Worm (Caenorhabditis elegans) whole organism, L1 larva: ENCODE measurements around the gene algn-3.

ENCODE experiments used
- F16B12.6 ChIP-seq: fragments of 150-350 bp; optimal IDR thresholded peaks from 2 replicates; lab custom pipeline; 2014; ENCODE audit warnings: missing biosample characterization, missing genetic modification characterization
- Y116A8C.19 ChIP-seq: sonication (generic microtip); optimal IDR thresholded peaks from 2 replicates; lab custom pipeline; 2016; ENCODE audit warnings: missing compliant biosample characterization, missing genetic modification characterization, borderline replicate concordance
- ceh-63 ChIP-seq: fragments of 200-800 bp; sonication (Bioruptor generic); optimal IDR thresholded peaks from 2 replicates; lab custom pipeline; 2018; ENCODE audit warnings: mild to moderate bottlenecking, missing genetic modification characterization, missing compliant biosample characterization
- ceh-8 ChIP-seq: fragments of 200-800 bp; sonication (Bioruptor generic); optimal IDR thresholded peaks from 2 replicates; lab custom pipeline; 2018; ENCODE audit warnings: mild to moderate bottlenecking, missing genetic modification characterization, moderate library complexity, missing compliant biosample characterization
- ceh-82 ChIP-seq, 3 experiments: fragments of 150-350 bp in 1 of 3; sonication (generic microtip) in 2 of 3; optimal IDR thresholded peaks; 2 replicates each; lab custom pipeline; 2014 to 2017; ENCODE audit warnings: missing biosample characterization in 3 of 3, missing genetic modification characterization in 3 of 3
- ceh-88 ChIP-seq: fragments of 200-800 bp; sonication (Bioruptor generic); IDR thresholded peaks from 2 replicates; pipeline ENCODE4 v1.3.6; 2022; ENCODE audit warnings: missing genetic modification characterization, missing compliant biosample characterization
- ceh-90 ChIP-seq: sonication (generic microtip); optimal IDR thresholded peaks from 2 replicates; lab custom pipeline; 2016; ENCODE audit warnings: missing genetic modification characterization, missing compliant biosample characterization
- dpl-1 ChIP-seq, 3 experiments: fragments of 150-350 bp in 2 of 3; sonication (generic microtip) in 1 of 3; optimal IDR thresholded peaks; 2 replicates each; lab custom pipeline; 2014 to 2017; ENCODE audit warnings: missing biosample characterization in 3 of 3, missing genetic modification characterization in 3 of 3, missing genetic modification reagents in 3 of 3
- dsc-1 ChIP-seq: sonication (generic microtip); optimal IDR thresholded peaks from 2 replicates; lab custom pipeline; 2016; ENCODE audit warnings: mild to moderate bottlenecking, missing genetic modification characterization, missing compliant biosample characterization
- efl-1 ChIP-seq, 4 experiments: fragments of 150-350 bp; optimal IDR thresholded peaks in 3 of 4; peaks in 1 of 4; 1 replicate in 1 of 4; 2 replicates in 3 of 4; lab custom pipeline; 2014; ENCODE audit warnings: missing biosample characterization in 2 of 4, missing genetic modification characterization in 2 of 4, missing genetic modification reagents in 2 of 4
- egl-27 ChIP-seq, 2 experiments: fragments of 150-350 bp in 1 of 2; sonication (generic microtip); optimal IDR thresholded peaks; 3 replicates each; lab custom pipeline; 2017 to 2018; ENCODE audit warnings: missing biosample characterization in 2 of 2, missing genetic modification characterization in 2 of 2, missing genetic modification reagents in 2 of 2
- ets-5 ChIP-seq: fragments of 200-800 bp; sonication (Bioruptor generic); IDR thresholded peaks from 2 replicates; pipeline ENCODE4 v1.3.6; 2022; ENCODE audit warnings: missing genetic modification characterization, missing compliant biosample characterization
- fkh-8 ChIP-seq: sonication (generic microtip); optimal IDR thresholded peaks from 2 replicates; lab custom pipeline; 2016; ENCODE audit warnings: mild to moderate bottlenecking, missing genetic modification characterization, missing compliant biosample characterization
- grh-1 ChIP-seq: fragments of 200-800 bp; sonication (Bioruptor generic); IDR thresholded peaks from 2 replicates; pipeline ENCODE4 v1.3.6; 2022; ENCODE audit warnings: missing genetic modification reagents, missing genetic modification characterization, missing compliant biosample characterization
- hlh-4 ChIP-seq: sonication (generic microtip); optimal IDR thresholded peaks from 2 replicates; lab custom pipeline; 2016; ENCODE audit warnings: mild to moderate bottlenecking, missing genetic modification characterization, missing compliant biosample characterization
- isw-1 ChIP-seq: fragments of 200-800 bp; sonication (Bioruptor generic); IDR thresholded peaks from 2 replicates; pipeline ENCODE4 v1.3.6; 2022; ENCODE audit warnings: missing genetic modification characterization, missing compliant biosample characterization
- jun-1 ChIP-seq: fragments of 150-350 bp; optimal IDR thresholded peaks from 2 replicates; lab custom pipeline; 2014; ENCODE audit warnings: missing biosample characterization, missing genetic modification reagents, missing genetic modification characterization
- lin-14 ChIP-seq: fragments of 200-800 bp; sonication (Bioruptor generic); optimal IDR thresholded peaks from 2 replicates; lab custom pipeline; 2018; ENCODE audit warnings: mild to moderate bottlenecking, missing genetic modification characterization, moderate library complexity, missing compliant biosample characterization
- lin-35 ChIP-seq, 2 experiments: fragments of 150-350 bp; optimal IDR thresholded peaks; 2 replicates each; lab custom pipeline; 2014; ENCODE audit warnings: missing biosample characterization in 2 of 2, missing genetic modification characterization in 2 of 2, missing genetic modification reagents in 2 of 2
- lir-3 ChIP-seq: sonication (generic microtip); optimal IDR thresholded peaks from 2 replicates; lab custom pipeline; 2016; ENCODE audit warnings: mild to moderate bottlenecking, missing genetic modification characterization, moderate library complexity, missing compliant biosample characterization; ENCODE audit not compliant: poor library complexity
- lsy-2 ChIP-seq, 2 experiments: fragments of 150-350 bp; optimal IDR thresholded peaks; 2 replicates each; lab custom pipeline; 2014; ENCODE audit warnings: missing biosample characterization in 2 of 2, missing genetic modification characterization in 2 of 2
- mab-9 ChIP-seq: fragments of 200-800 bp; sonication (Bioruptor generic); IDR thresholded peaks from 2 replicates; pipeline ENCODE4 v1.3.6; 2022; ENCODE audit warnings: missing genetic modification reagents, missing genetic modification characterization, missing compliant biosample characterization
- mdl-1 ChIP-seq, 2 experiments: fragments of 150-350 bp; optimal IDR thresholded peaks; 2 replicates each; lab custom pipeline; 2014 to 2017; ENCODE audit warnings: missing biosample characterization in 2 of 2, missing genetic modification characterization in 2 of 2, inconsistent platforms in 1 of 2
- mep-1 ChIP-seq: fragments of 150-350 bp; optimal IDR thresholded peaks from 2 replicates; lab custom pipeline; 2014; ENCODE audit warnings: missing biosample characterization, missing genetic modification characterization
- nhr-12 ChIP-seq: sonication (generic microtip); optimal IDR thresholded peaks from 2 replicates; lab custom pipeline; 2017; ENCODE audit warnings: missing biosample characterization, missing genetic modification characterization
- nhr-19 ChIP-seq: fragments of 200-800 bp; sonication (Bioruptor generic); conservative IDR thresholded peaks from 2 replicates; pipeline ENCODE4 v1.3.6; 2022; ENCODE audit warnings: missing genetic modification characterization, missing compliant biosample characterization
- nhr-20 ChIP-seq: sonication (generic microtip); optimal IDR thresholded peaks from 2 replicates; lab custom pipeline; 2016; ENCODE audit warnings: mild to moderate bottlenecking, missing genetic modification characterization, missing compliant biosample characterization
- nhr-47 ChIP-seq: sonication (generic microtip); optimal IDR thresholded peaks from 2 replicates; lab custom pipeline; 2016; ENCODE audit warnings: mild to moderate bottlenecking, missing genetic modification characterization, moderate library complexity, missing compliant biosample characterization
- nhr-71 ChIP-seq: sonication (generic microtip); optimal IDR thresholded peaks from 2 replicates; lab custom pipeline; 2016; ENCODE audit warnings: mild to moderate bottlenecking, missing genetic modification characterization, moderate library complexity, missing compliant biosample characterization
- nhr-77 ChIP-seq: fragments of 150-350 bp; optimal IDR thresholded peaks from 2 replicates; lab custom pipeline; 2014; ENCODE audit warnings: missing biosample characterization, missing genetic modification characterization
- nhr-85 ChIP-seq: sonication (generic microtip); peaks from one replicate; lab custom pipeline; 2016; ENCODE audit warnings: missing genetic modification characterization, inconsistent platforms, missing compliant biosample characterization
- nhr-90 ChIP-seq: sonication (generic microtip); optimal IDR thresholded peaks from 2 replicates; lab custom pipeline; 2016; ENCODE audit warnings: mild to moderate bottlenecking, missing genetic modification characterization, missing compliant biosample characterization; ENCODE audit not compliant: poor library complexity
- rnt-1 ChIP-seq: sonication (generic microtip); optimal IDR thresholded peaks from 2 replicates; lab custom pipeline; 2016; ENCODE audit warnings: mild to moderate bottlenecking, missing genetic modification characterization, moderate library complexity, missing compliant biosample characterization
- snpc-4 ChIP-seq: fragments of 150-350 bp; optimal IDR thresholded peaks from 2 replicates; lab custom pipeline; 2014; ENCODE audit warnings: missing biosample characterization, missing genetic modification characterization
- snu-23 ChIP-seq: sonication (generic microtip); optimal IDR thresholded peaks from 2 replicates; lab custom pipeline; 2016; ENCODE audit warnings: missing genetic modification characterization, missing compliant biosample characterization
- sox-4 ChIP-seq: sonication (generic microtip); optimal IDR thresholded peaks from 2 replicates; lab custom pipeline; 2016; ENCODE audit warnings: missing genetic modification characterization, missing compliant biosample characterization
- sptf-1 ChIP-seq: fragments of 150-350 bp; optimal IDR thresholded peaks from 2 replicates; lab custom pipeline; 2014; ENCODE audit warnings: missing biosample characterization, missing genetic modification characterization
- swsn-7 ChIP-seq: sonication (generic microtip); optimal IDR thresholded peaks from 2 replicates; lab custom pipeline; 2016; ENCODE audit warnings: missing genetic modification characterization, missing compliant biosample characterization
- tbx-2 ChIP-seq: sonication (generic microtip); optimal IDR thresholded peaks from 2 replicates; lab custom pipeline; 2016; ENCODE audit warnings: missing genetic modification characterization, missing compliant biosample characterization
- unc-86 ChIP-seq: sonication (generic microtip); optimal IDR thresholded peaks from 2 replicates; lab custom pipeline; 2016; ENCODE audit warnings: missing genetic modification characterization, missing compliant biosample characterization
- xbp-1 ChIP-seq: sonication (generic microtip); optimal IDR thresholded peaks from 2 replicates; lab custom pipeline; 2016; ENCODE audit warnings: missing genetic modification characterization, missing compliant biosample characterization
- ztf-11 ChIP-seq, 2 experiments: sonication (generic microtip); optimal IDR thresholded peaks; 2 replicates each; lab custom pipeline; 2016 to 2017; ENCODE audit warnings: missing genetic modification characterization in 2 of 2, missing biosample characterization in 1 of 2, missing compliant biosample characterization in 1 of 2

The algn-3 gene

DNA sequence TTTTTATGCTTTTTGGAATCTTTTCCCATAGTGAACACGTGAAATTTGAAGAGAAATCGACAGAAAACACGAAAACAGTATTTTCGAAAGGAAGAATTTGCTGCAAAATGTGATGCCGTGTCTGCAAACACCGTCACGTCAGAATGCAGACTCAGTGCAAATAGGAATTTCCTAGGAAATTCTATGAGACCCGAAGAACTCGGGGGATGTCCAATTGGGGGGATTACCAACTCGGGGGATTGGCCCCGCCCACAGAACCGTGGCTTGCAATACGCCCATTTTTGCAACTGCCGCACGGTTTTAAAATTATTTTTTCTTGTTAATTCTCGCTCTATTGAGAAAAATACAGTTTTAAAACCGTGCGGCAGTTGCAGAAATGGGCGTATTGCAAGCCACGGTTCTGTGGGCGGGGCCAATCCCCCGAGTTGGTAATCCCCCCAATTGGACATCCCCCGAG, 9.5 kb upstream of the algn-3 start, which contains the start of gene cacn-1:
Gene cacn-1 (minus strand): TSS at position 51 of the 457 bp plus-strand sequence.
- TF ChIP-seq efl-1 (optimal IDR thresholded peaks at IDR 0.05; lab: Kevin White, UChicago) (peak; percentile 46 to 62), efl-1 (GFP tag; optimal IDR thresholded peaks at IDR 0.05 in 1 of 2; lab: Kevin White, UChicago) (peak; percentile 58 to 96), ceh-82 (tag; optimal IDR thresholded peaks at IDR 0.05; lab: Kevin White, UChicago) (peak; percentile 3 to 59 (median 34)), unc-86 (peak; percentile 47), F16B12.6 (tag; lab: Kevin White, UChicago) (peak; percentile 93), rnt-1 (peak; percentile 74), nhr-20 (tag; lab: Kevin White, UChicago) (peak; percentile 42), nhr-71 (tag; lab: Kevin White, UChicago) (peak; percentile 5), isw-1 (peak; percentile 45), snu-23 (GFP tag; lab: Kevin White, UChicago) (peak; percentile 55), ztf-11 (tag; optimal IDR thresholded peaks at IDR 0.05; lab: Kevin White, UChicago) (peak in 1 of 2 experiments; percentile 37), mep-1 (peak; percentile 49), dpl-1 (GFP tag; optimal IDR thresholded peaks at IDR 0.05; lab: Kevin White, UChicago) (peak; percentile 27 to 64 (median 51)), nhr-85 (peak; percentile 57), ceh-88 (0 out of 2 replicates have a peak, but pooled peaks have one; percentile 8), nhr-90 (tag; lab: Kevin White, UChicago) (peak; percentile 65), xbp-1 (tag; lab: Kevin White, UChicago) (peak; percentile 39), ceh-8 (GFP tag; lab: Kevin White, UChicago) (peak; percentile 43), lsy-2 (tag; optimal IDR thresholded peaks at IDR 0.05; lab: Kevin White, UChicago) (peak; percentile 48 to 55), tbx-2 (peak; percentile 44), nhr-47 (peak; percentile 66), nhr-19 (GFP tag; lab: Robert Waterston, UW) (peak; percentile 68), swsn-7 (tag; lab: Kevin White, UChicago) (peak; percentile 47), dsc-1 (peak; percentile 14), lin-35 (GFP tag; optimal IDR thresholded peaks at IDR 0.05; lab: Kevin White, UChicago) (peak; percentile 30 to 44), nhr-77 (tag; lab: Kevin White, UChicago) (peak; percentile 55), mab-9 (GFP tag; lab: Robert Waterston, UW) (peak; percentile 57)
- TF ChIP-seq, all 84 proteins: peak for 26; not testable (repeated sequence) for 58

- TF ChIP-seq hlh-4 (tag; lab: Kevin White, UChicago) (no peak), unc-86 (no peak), lin-14 (GFP tag; lab: Kevin White, UChicago) (no peak), nhr-12 (no peak), ets-5 (no peak), efl-1 (optimal IDR thresholded peaks at IDR 0.05; lab: Kevin White, UChicago) (no peak), efl-1 (GFP tag; optimal IDR thresholded peaks at IDR 0.05 in 1 of 2; lab: Kevin White, UChicago) (peak in 1 of 2 experiments; percentile 4), grh-1 (GFP tag; lab: Robert Waterston, UW) (no peak), mdl-1 (tag; optimal IDR thresholded peaks at IDR 0.05; lab: Kevin White, UChicago) (no peak)
Observed at ce11 chrII:14138849-14139419, 6.3 kb upstream of the algn-3 start.

- TF ChIP-seq ceh-90 (tag; lab: Kevin White, UChicago) = no peak
- no peak for TF ChIP-seq sptf-1 (tag; lab: Kevin White, UChicago)
- no peak for TF ChIP-seq nhr-12
- no peak for TF ChIP-seq xbp-1 (tag; lab: Kevin White, UChicago)
- no peak for TF ChIP-seq ceh-88
- TF ChIP-seq, all 84 proteins: peak for 0
Observed at ce11 chrII:14137538-14137937, 4.9 kb upstream of the algn-3 start, which contains the start of gene K09E4.1. Gene K09E4.1, plus strand, starts transcription at chrII:14137838.

DNA sequence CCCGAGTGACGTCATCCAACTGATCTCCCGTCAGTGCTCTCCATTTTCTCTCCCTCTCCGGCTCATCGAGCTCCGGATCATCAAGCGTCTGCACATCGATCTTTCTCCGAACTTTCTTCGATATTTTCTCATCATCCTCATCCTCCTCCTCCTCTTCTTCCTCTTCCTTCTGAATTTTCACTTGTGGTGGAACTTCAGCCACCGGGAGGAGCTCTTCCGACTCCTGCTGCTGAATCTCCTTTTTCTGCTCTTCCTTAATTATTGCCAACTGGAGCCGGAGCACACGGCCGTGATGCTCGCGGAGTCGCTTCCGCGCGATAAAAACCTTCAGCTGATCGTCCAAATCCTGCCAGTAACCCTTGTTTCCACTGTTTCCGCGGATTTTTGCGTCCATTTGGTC, 3.7 kb upstream of the algn-3 start:
- no peak for TF ChIP-seq fkh-8
- TF ChIP-seq snpc-4 (tag; lab: Kevin White, UChicago) = no peak
- no peak for TF ChIP-seq sox-4
- TF ChIP-seq nhr-19 (GFP tag; lab: Robert Waterston, UW) = no peak
- no peak for TF ChIP-seq nhr-85
- TF ChIP-seq ceh-63 = no peak
- no peak for TF ChIP-seq egl-27 (tag; optimal IDR thresholded peaks at IDR 0.05; lab: Kevin White, UChicago)
- TF ChIP-seq lsy-2 (tag; optimal IDR thresholded peaks at IDR 0.05; lab: Kevin White, UChicago) = no peak
- no peak for TF ChIP-seq tbx-2
- no peak for TF ChIP-seq lir-3 (tag; lab: Kevin White, UChicago)
- TF ChIP-seq jun-1 (tag; lab: Kevin White, UChicago) = no peak
- TF ChIP-seq Y116A8C.19 (tag; lab: Kevin White, UChicago) = no peak
